Fruit fly (Drosophila melanogaster): ENCODE measurements around the gene gkt.

gkt gene

DNA sequence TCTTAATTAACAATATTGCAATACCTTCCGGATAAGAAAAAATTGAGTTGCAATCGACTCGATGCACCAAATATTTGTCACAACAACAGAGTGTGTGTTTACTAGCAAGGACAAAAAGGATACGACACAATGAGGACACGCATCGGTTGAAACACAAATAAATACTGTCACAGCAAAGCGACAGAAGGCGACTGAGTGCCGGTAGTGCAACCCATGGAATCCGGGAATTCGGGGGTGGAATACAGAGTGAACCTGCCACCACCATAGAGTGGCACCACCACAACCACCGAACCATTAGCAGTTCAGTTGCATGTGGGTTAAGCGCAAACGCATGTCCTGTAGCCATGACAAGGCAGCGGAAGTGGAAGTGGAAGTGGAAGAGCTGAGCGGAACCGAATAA lies 29.3 kb upstream of the gkt start:
- no peak for TF ChIP-seq insv (optimal IDR thresholded peaks at IDR 0.05)
- TF ChIP-seq Sin3A (optimal IDR thresholded peaks at IDR 0.05), result no peak
- TF ChIP-seq h (optimal IDR thresholded peaks at IDR 0.05), result no peak
- no peak for TF ChIP-seq psq (optimal IDR thresholded peaks at IDR 0.05)
- no peak for TF ChIP-seq Myc (optimal IDR thresholded peaks at IDR 0.05)
- no peak for TF ChIP-seq ttk (optimal IDR thresholded peaks at IDR 0.05)

DNA sequence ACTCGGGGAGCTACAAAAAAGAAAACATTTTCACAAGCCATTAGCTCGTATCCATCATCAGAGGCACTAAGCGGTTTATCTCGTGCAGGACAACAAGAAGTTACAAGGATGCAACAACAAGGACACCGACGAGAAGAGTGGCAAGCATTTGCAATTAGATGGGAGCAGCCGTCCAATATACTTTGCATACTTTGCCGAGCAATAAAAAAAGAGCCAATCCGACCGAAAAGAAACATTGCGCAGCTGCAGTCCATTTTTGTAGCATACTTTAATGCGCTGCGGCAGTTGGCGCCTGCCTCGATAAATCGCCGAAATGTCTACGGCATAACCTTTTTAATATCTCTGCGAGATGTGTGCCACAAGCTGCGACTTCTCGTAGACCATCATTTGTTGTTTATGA lies 28.1 kb upstream of the gkt start:
- TF ChIP-seq psq (optimal IDR thresholded peaks at IDR 0.05), result no peak

- TF ChIP-seq insv (optimal IDR thresholded peaks at IDR 0.05) (no peak), psq (optimal IDR thresholded peaks at IDR 0.05) (no peak), h (optimal IDR thresholded peaks at IDR 0.05) (no peak)
Observed at dm6 chr2L:3143908-3144307, 15.8 kb upstream of the gkt start.

DNA sequence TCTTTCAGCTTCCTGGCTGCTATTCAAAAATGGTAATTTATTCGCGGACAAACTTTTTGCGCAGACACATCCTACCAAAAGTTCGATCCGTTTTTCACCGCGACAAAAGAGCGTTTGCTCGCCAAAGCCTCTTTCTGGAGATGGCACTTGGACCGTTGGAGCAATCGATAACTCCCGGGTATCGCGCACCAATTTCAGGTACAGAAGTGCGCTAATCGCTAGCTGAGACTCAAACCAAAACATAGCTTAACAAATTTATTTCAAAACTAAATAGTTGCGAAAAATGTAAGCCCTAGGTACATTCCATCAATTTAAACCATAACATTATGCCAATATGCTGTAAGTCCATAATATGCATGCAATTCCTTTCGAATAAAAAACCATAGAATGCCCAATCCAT lies 15.0 kb upstream of the gkt start, which contains the start of gene toc:
Gene toc, minus strand, starts transcription at position 78 of the 400 bp plus-strand sequence.
- TF ChIP-seq h (optimal IDR thresholded peaks at IDR 0.05) (no peak), psq (optimal IDR thresholded peaks at IDR 0.05) (no peak), ttk (optimal IDR thresholded peaks at IDR 0.05) (no peak)

DNA sequence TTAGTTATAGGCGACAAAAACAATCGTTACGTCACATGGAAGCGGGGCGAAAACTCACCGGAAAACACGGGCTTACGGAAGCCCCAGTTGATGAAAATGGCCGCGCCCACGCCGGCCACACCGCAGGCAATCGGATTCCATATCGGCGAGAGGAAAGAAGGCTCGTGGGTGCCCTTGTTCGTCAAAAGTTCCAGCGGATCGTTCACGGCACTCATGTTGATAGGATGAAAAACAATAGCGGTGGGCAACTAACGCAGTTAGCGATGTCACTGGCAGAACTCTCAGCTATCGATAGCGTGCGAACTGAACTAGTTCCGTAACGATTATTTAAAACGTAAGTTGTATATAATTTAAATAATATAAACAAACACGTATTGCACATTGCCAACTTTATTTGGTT lies 14.3 kb upstream of the gkt start, which contains the start of gene ND-B14.5B:
Gene ND-B14.5B, minus strand, starts transcription at position 379 of the 400 bp plus-strand sequence.
- no peak for TF ChIP-seq Myc (optimal IDR thresholded peaks at IDR 0.05)

dm6 chr2L:3145897-3146296 lies 13.9 kb upstream of the gkt start:
- TF ChIP-seq psq (optimal IDR thresholded peaks at IDR 0.05), result no peak
- TF ChIP-seq ttk (optimal IDR thresholded peaks at IDR 0.05), result no peak
- no peak for TF ChIP-seq Sin3A (optimal IDR thresholded peaks at IDR 0.05)
- no peak for TF ChIP-seq h (optimal IDR thresholded peaks at IDR 0.05)
- no peak for TF ChIP-seq insv (optimal IDR thresholded peaks at IDR 0.05)
- no peak for TF ChIP-seq Myc (optimal IDR thresholded peaks at IDR 0.05)

DNA sequence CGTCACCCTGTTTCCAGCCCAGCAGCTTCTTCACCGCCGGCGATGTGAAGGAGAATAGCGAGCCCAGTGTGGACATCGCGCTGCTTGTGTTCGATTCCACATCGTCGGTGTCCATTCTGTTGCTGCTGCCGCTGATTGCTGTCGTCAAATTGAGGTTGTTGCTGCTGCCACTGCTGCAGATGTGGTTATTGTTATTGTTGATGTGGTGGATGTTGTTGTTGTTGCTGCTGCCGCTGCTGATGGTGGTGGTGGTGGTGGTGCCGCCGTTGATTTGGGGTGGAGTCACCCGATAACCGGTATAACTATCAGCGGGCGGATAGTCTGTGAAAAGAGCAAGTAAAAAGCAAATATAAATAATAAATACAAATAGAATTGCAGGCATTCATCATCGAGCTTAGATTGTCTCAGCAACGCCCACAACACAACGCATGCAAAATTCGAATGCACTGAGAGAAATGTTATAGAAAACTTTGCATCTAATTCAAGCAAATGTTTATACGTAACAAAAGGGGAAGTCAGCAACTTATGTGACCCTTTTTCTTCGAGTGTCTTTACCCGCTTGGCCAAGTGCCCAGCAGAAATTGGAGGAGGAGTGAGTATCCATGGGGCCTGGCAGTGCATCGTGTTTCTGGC lies 10.7 kb upstream of the gkt start:
- TF ChIP-seq h (optimal IDR thresholded peaks at IDR 0.05), result no peak
- TF ChIP-seq ttk (optimal IDR thresholded peaks at IDR 0.05), result no peak
- TF ChIP-seq psq (optimal IDR thresholded peaks at IDR 0.05), result no peak
- no peak for TF ChIP-seq Sin3A (optimal IDR thresholded peaks at IDR 0.05)
- no peak for TF ChIP-seq insv (optimal IDR thresholded peaks at IDR 0.05)
- no peak for TF ChIP-seq Myc (optimal IDR thresholded peaks at IDR 0.05)

dm6 chr2L:3151657-3152056 lies 8.1 kb upstream of the gkt start:
- TF ChIP-seq psq (optimal IDR thresholded peaks at IDR 0.05) (no peak), Sin3A (optimal IDR thresholded peaks at IDR 0.05) (no peak), ttk (optimal IDR thresholded peaks at IDR 0.05) (no peak), insv (optimal IDR thresholded peaks at IDR 0.05) (no peak), Myc (optimal IDR thresholded peaks at IDR 0.05) (no peak), h (optimal IDR thresholded peaks at IDR 0.05) (no peak)

dm6 chr2L:3152696-3153613 lies 6.8 kb upstream of the gkt start:
- TF ChIP-seq ttk (optimal IDR thresholded peaks at IDR 0.05) (no peak), Sin3A (optimal IDR thresholded peaks at IDR 0.05) (no peak), Myc (optimal IDR thresholded peaks at IDR 0.05) (no peak), insv (optimal IDR thresholded peaks at IDR 0.05) (no peak)

- TF ChIP-seq Sin3A (optimal IDR thresholded peaks at IDR 0.05) (no peak), h (optimal IDR thresholded peaks at IDR 0.05) (no peak), ttk (optimal IDR thresholded peaks at IDR 0.05) (no peak), psq (optimal IDR thresholded peaks at IDR 0.05) (no peak), Myc (optimal IDR thresholded peaks at IDR 0.05) (no peak), insv (optimal IDR thresholded peaks at IDR 0.05) (no peak)
Observed at dm6 chr2L:3154749-3155148, 5.0 kb upstream of the gkt start.

- no peak for TF ChIP-seq psq (optimal IDR thresholded peaks at IDR 0.05)
- TF ChIP-seq h (optimal IDR thresholded peaks at IDR 0.05), result no peak
- TF ChIP-seq ttk (optimal IDR thresholded peaks at IDR 0.05), result no peak
- TF ChIP-seq insv (optimal IDR thresholded peaks at IDR 0.05), result no peak
- TF ChIP-seq Sin3A (optimal IDR thresholded peaks at IDR 0.05), result no peak
- no peak for TF ChIP-seq Myc (optimal IDR thresholded peaks at IDR 0.05)
Observed at dm6 chr2L:3155804-3156203, 3.9 kb upstream of the gkt start.

dm6 chr2L:3158260-3159072 lies 1.3 kb upstream of the gkt start:
- TF ChIP-seq Sin3A (optimal IDR thresholded peaks at IDR 0.05), result no peak
- TF ChIP-seq Myc (optimal IDR thresholded peaks at IDR 0.05), result no peak
- TF ChIP-seq psq (optimal IDR thresholded peaks at IDR 0.05), result no peak
- no peak for TF ChIP-seq h (optimal IDR thresholded peaks at IDR 0.05)
- no peak for TF ChIP-seq ttk (optimal IDR thresholded peaks at IDR 0.05)
- TF ChIP-seq insv (optimal IDR thresholded peaks at IDR 0.05), result no peak

Data from Kc167 (cell line).